Worm (Caenorhabditis elegans): ENCODE measurements around the gene F12A10.6.

Gene F12A10.6

DNA sequence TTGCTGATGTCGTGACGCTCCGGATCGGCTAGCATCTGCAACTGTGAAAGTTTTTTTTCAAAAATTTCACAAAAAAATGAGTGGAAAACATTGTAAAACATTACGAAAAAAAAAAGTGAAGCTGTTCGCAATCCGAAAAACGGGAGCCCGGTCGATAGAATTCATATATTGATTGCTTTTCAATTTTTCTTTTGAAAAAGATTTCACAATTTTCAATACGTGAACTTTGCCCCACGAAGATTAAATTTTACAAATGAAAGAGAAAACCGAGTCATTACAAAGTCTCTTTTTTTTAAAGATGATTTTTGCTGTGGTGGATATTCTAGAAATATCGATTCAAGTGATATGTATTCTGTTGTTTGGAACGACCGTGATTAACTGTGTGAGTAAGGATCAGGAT is at the start of gene F12A10.6:
Gene F12A10.6 (minus strand): TSS at position 101 of the 400 bp plus-strand sequence.
- TF ChIP-seq mcd-1 (GFP tag; IDR thresholded peaks at IDR 0.05) (no peak), ztf-18 (tag; optimal IDR thresholded peaks at IDR 0.05) (no peak), madf-6 (GFP tag; IDR thresholded peaks at IDR 0.05) (no peak), egl-18 (GFP tag; IDR thresholded peaks at IDR 0.05) (no peak), Y79H2A.3 (GFP tag; conservative IDR thresholded peaks at IDR 0.05) (no peak), madf-3 (GFP tag; IDR thresholded peaks at IDR 0.05) (no peak), fkh-3 (tag; optimal IDR thresholded peaks at IDR 0.05) (no peak), mes-4 (tag; optimal IDR thresholded peaks at IDR 0.05) (no peak), F23B12.7 (tag; optimal IDR thresholded peaks at IDR 0.05; ENCODE audit: insufficient read depth) (no peak), nhr-80 (tag; optimal IDR thresholded peaks at IDR 0.05) (no peak), attf-3 (GFP tag; conservative IDR thresholded peaks at IDR 0.05) (no peak), ccch-3 (GFP tag; optimal IDR thresholded peaks at IDR 0.05) (no peak), hmg-20 (GFP tag; IDR thresholded peaks at IDR 0.05) (no peak), Y53F4B.3 (GFP tag; IDR thresholded peaks at IDR 0.05) (no peak), chd-7 (tag; optimal IDR thresholded peaks at IDR 0.05) (no peak), lin-35 (GFP tag; optimal IDR thresholded peaks at IDR 0.05) (no peak), nfya-2 (GFP tag; IDR thresholded peaks at IDR 0.05) (no peak), ceh-27 (GFP tag; optimal IDR thresholded peaks at IDR 0.05) (no peak), snpc-1.1 (tag; optimal IDR thresholded peaks at IDR 0.05; ENCODE audit: insufficient read depth) (no peak)

ce11 chrII:5543476-5544144 is 49.3 kb upstream of the F12A10.6 start:
- TF ChIP-seq repo-1 (tag; optimal IDR thresholded peaks at IDR 0.05) (peak; percentile 98), lin-40 (tag; optimal IDR thresholded peaks at IDR 0.05) (peak; percentile 99), lag-1 (GFP tag; IDR thresholded peaks at IDR 0.05) (peak; percentile 75; the same call in 1 of the 2 replicates), F57C9.4 (tag; optimal IDR thresholded peaks at IDR 0.05) (peak; percentile 95), efl-1 (GFP tag; optimal IDR thresholded peaks at IDR 0.05) (peak; percentile 47), egrh-3 (GFP tag; IDR thresholded peaks at IDR 0.05) (peak; percentile 59; the same call in 1 of the 2 replicates), lin-26 (GFP tag; IDR thresholded peaks at IDR 0.05) (peak; percentile 91), lsy-27 (tag; optimal IDR thresholded peaks at IDR 0.05; ENCODE audit: borderline replicate concordance, insufficient read depth) (no peak), nhr-27 (tag; optimal IDR thresholded peaks at IDR 0.05) (peak; percentile 89), mel-28 (tag; optimal IDR thresholded peaks at IDR 0.05; ENCODE audit: borderline replicate concordance) (peak; percentile 91), nhr-80 (tag; optimal IDR thresholded peaks at IDR 0.05) (peak; percentile 45), lsl-1 (GFP tag; optimal IDR thresholded peaks at IDR 0.05) (peak; percentile 55), aptf-2 (GFP tag; conservative IDR thresholded peaks at IDR 0.05) (peak; percentile 72; the same call in 1 of the 2 replicates), ceh-40 (GFP tag; IDR thresholded peaks at IDR 0.05) (0 out of 2 replicates have a peak, but pooled peaks have one; percentile 79), Y67H2A.10 (GFP tag; conservative IDR thresholded peaks at IDR 0.05) (peak; percentile 73), gei-17 (GFP tag; optimal IDR thresholded peaks at IDR 0.05) (peak; percentile 91), egl-18 (GFP tag; IDR thresholded peaks at IDR 0.05) (peak; percentile 88), ztf-3 (GFP tag; optimal IDR thresholded peaks at IDR 0.05) (peak; percentile 97), F55B11.4 (tag; optimal IDR thresholded peaks at IDR 0.05; ENCODE audit: borderline replicate concordance, insufficient read depth) (no peak), hsf-1 (GFP tag; IDR thresholded peaks at IDR 0.05) (peak; percentile 67), attf-5 (GFP tag; optimal IDR thresholded peaks at IDR 0.05) (peak; percentile 87), B0035.1 (tag; optimal IDR thresholded peaks at IDR 0.05) (peak; percentile 94), Y53F4B.3 (GFP tag; IDR thresholded peaks at IDR 0.05) (no peak), cebp-1 (GFP tag; IDR thresholded peaks at IDR 0.05) (peak; percentile 69), cebp-1 (tag; optimal IDR thresholded peaks at IDR 0.05) (peak; percentile 95), atf-7 (tag; optimal IDR thresholded peaks at IDR 0.05) (peak; percentile 98), ama-1 (optimal IDR thresholded peaks at IDR 0.05) (peak; percentile 100), ama-1 (GFP tag; optimal IDR thresholded peaks at IDR 0.05) (peak; percentile 85 to 93), bed-2 (GFP tag; IDR thresholded peaks at IDR 0.05) (peak; percentile 87), hlh-12 (tag; optimal IDR thresholded peaks at IDR 0.05) (peak; percentile 39), madf-6 (GFP tag; IDR thresholded peaks at IDR 0.05) (peak; percentile 85), F23B12.7 (tag; optimal IDR thresholded peaks at IDR 0.05; ENCODE audit: insufficient read depth) (peak; percentile 93), ztf-18 (tag; optimal IDR thresholded peaks at IDR 0.05) (peak; percentile 77)
